Fruit fly (Drosophila melanogaster): ENCODE data around the gene CG7218.

CG7218 gene

dm6 chr3R:18199177-18199884 lies 35.1 kb upstream of the CG7218 start, which contains the start of the genes Ssdp and CG7985 (continued):
- TF ChIP-seq CG10959 (GFP tag; IDR thresholded peaks at IDR 0.05): no peak
- TF ChIP-seq Xbp1 (GFP tag; optimal IDR thresholded peaks at IDR 0.05): peak; percentile 3
- TF ChIP-seq schlank (tag; optimal IDR thresholded peaks at IDR 0.05): no peak
- no peak for TF ChIP-seq crol (GFP tag; IDR thresholded peaks at IDR 0.05)
- TF ChIP-seq CG10267 (tag; optimal IDR thresholded peaks at IDR 0.05): peak; percentile 8
- TF ChIP-seq Max (GFP tag; optimal IDR thresholded peaks at IDR 0.05): peak; percentile 24
- TF ChIP-seq onecut (GFP tag; IDR thresholded peaks at IDR 0.05): peak; percentile 86

dm6 chr3R:18198518-18199118 lies 34.4 kb upstream of the CG7218 start:
- TF ChIP-seq sens (GFP tag): peak; percentile 90
- no peak for TF ChIP-seq CG2712 (tag; optimal IDR thresholded peaks at IDR 0.05)
- no peak for TF ChIP-seq Xbp1 (GFP tag; optimal IDR thresholded peaks at IDR 0.05)
- TF ChIP-seq esg (GFP tag; conservative IDR thresholded peaks at IDR 0.05): no peak
- peak; percentile 30 for TF ChIP-seq PHDP (tag; optimal IDR thresholded peaks at IDR 0.05)
- TF ChIP-seq CG30403 (GFP tag; optimal IDR thresholded peaks at IDR 0.05): no peak
- no peak for TF ChIP-seq bbx (GFP tag; IDR thresholded peaks at IDR 0.05; ENCODE audit: partially characterized antibody)
- peak; percentile 31 for TF ChIP-seq disco-r (GFP tag; optimal IDR thresholded peaks at IDR 0.05)
- no peak for TF ChIP-seq GATAe (GFP tag; conservative IDR thresholded peaks at IDR 0.05)
- TF ChIP-seq CG18011 (GFP tag; optimal IDR thresholded peaks at IDR 0.05): no peak
- TF ChIP-seq Camta (GFP tag; optimal IDR thresholded peaks at IDR 0.05): peak; percentile 20
- peak; percentile 45 for TF ChIP-seq salm (tag; optimal IDR thresholded peaks at IDR 0.05)
- TF ChIP-seq BtbVII (GFP tag; optimal IDR thresholded peaks at IDR 0.05): peak; percentile 70
- TF ChIP-seq CG15601 (tag; optimal IDR thresholded peaks at IDR 0.05): peak; percentile 39
- no peak for TF ChIP-seq Chrac-16 (GFP tag; optimal IDR thresholded peaks at IDR 0.05)
- TF ChIP-seq vvl (GFP tag; IDR thresholded peaks at IDR 0.05): no peak
- TF ChIP-seq caup (GFP tag; optimal IDR thresholded peaks at IDR 0.05; ENCODE audit: severe bottlenecking): peak; percentile 51
- TF ChIP-seq ATbp (GFP tag; optimal IDR thresholded peaks at IDR 0.05): peak; percentile 81
- TF ChIP-seq Sry-β (GFP tag; optimal IDR thresholded peaks at IDR 0.05): no peak
- TF ChIP-seq CG9797 (GFP tag; optimal IDR thresholded peaks at IDR 0.05): no peak
- peak; percentile 56 for TF ChIP-seq Sox100B (GFP tag; optimal IDR thresholded peaks at IDR 0.05)
- no peak for TF ChIP-seq hth (optimal IDR thresholded peaks at IDR 0.05)
- peak; percentile 12 for TF ChIP-seq YL-1 (GFP tag; optimal IDR thresholded peaks at IDR 0.05)
- no peak for TF ChIP-seq CG15011 (GFP tag; optimal IDR thresholded peaks at IDR 0.05)
- peak; percentile 49 for TF ChIP-seq Hand (GFP tag; optimal IDR thresholded peaks at IDR 0.05)
- no peak for TF ChIP-seq Atf3 (GFP tag; optimal IDR thresholded peaks at IDR 0.05)
- no peak for TF ChIP-seq CG6689 (GFP tag; IDR thresholded peaks at IDR 0.05)
- TF ChIP-seq pros (GFP tag; optimal IDR thresholded peaks at IDR 0.05): no peak
- TF ChIP-seq CG14014 (GFP tag; IDR thresholded peaks at IDR 0.05): no peak
- no peak for TF ChIP-seq Dip3 (GFP tag; optimal IDR thresholded peaks at IDR 0.05)
- TF ChIP-seq NFAT (GFP tag; IDR thresholded peaks at IDR 0.05): no peak
- TF ChIP-seq cas (GFP tag; IDR thresholded peaks at IDR 0.05): no peak
- TF ChIP-seq so (GFP tag; IDR thresholded peaks at IDR 0.05): no peak
- peak; percentile 56 for TF ChIP-seq grn (GFP tag; optimal IDR thresholded peaks at IDR 0.05)
- no peak for TF ChIP-seq stwl (tag; optimal IDR thresholded peaks at IDR 0.05)
- peak; percentile 26 for TF ChIP-seq p53 (GFP tag; optimal IDR thresholded peaks at IDR 0.05)
- TF ChIP-seq fd64A (GFP tag; optimal IDR thresholded peaks at IDR 0.05): peak; percentile 58
- no peak for TF ChIP-seq Abd-B (GFP tag; optimal IDR thresholded peaks at IDR 0.05)
- peak; percentile 36 for TF ChIP-seq CG18262 (tag; optimal IDR thresholded peaks at IDR 0.05)
- TF ChIP-seq nerfin-1 (tag; optimal IDR thresholded peaks at IDR 0.05): peak; percentile 71
- peak; percentile 94 for TF ChIP-seq onecut (GFP tag; IDR thresholded peaks at IDR 0.05)
- TF ChIP-seq CG6813 (GFP tag; optimal IDR thresholded peaks at IDR 0.05): peak; percentile 58

Data from whole organism, embryonic.